Worm (Caenorhabditis elegans): ENCODE measurements around the gene fzy-1.

DNA sequence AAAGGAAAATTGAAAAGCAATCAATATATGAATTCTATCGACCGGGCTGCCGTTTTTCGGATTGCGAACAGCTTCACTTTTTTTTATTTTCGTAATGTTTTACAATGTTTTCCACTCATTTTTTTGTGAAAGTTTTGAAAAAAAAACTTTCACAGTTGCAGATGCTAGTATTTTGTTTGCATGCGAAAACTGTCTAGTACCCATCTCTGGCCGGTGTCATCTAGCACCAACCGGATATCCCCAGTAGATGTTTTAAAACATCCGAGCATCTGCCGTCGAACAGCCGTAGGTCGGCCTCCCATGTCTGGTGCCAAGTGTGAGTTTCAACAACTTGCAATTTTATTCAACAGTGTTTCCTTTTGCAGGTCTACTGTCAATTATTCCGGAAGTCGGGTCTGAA lies 20.8 kb downstream of the fzy-1 start, which contains the start of gene ZK177.12:
- no peak for TF ChIP-seq flt-1 (GFP tag; IDR thresholded peaks at IDR 0.05)
- no peak for TF ChIP-seq med-1 (GFP tag; optimal IDR thresholded peaks at IDR 0.05; ENCODE audit: insufficient read depth)
- no peak for TF ChIP-seq ztf-23 (GFP tag; IDR thresholded peaks at IDR 0.05)

All from whole organism, midembryonic.